Worm (Caenorhabditis elegans): ENCODE results near the gene wdfy-3.
"Not testable (repeated sequence)": the region's sequence is repeated elsewhere in the genome, so short reads cannot be mapped to it uniquely, and the experiment has no call there.

- not testable (repeated sequence) for TF ChIP-seq ztf-25 (GFP tag; IDR thresholded peaks at IDR 0.05); pha-4 (tag; optimal IDR thresholded peaks at IDR 0.05); unc-62 (GFP tag; optimal IDR thresholded peaks at IDR 0.05); C17E4.6 (GFP tag; IDR thresholded peaks at IDR 0.05); unc-130 (GFP tag; optimal IDR thresholded peaks at IDR 0.05); egl-44 (GFP tag; IDR thresholded peaks at IDR 0.05); attf-6 (GFP tag; IDR thresholded peaks at IDR 0.05); lir-1 (GFP tag; conservative IDR thresholded peaks at IDR 0.05); rpc-1 (optimal IDR thresholded peaks at IDR 0.05); rpc-1 (tag; optimal IDR thresholded peaks at IDR 0.05); mcd-1 (GFP tag; IDR thresholded peaks at IDR 0.05); Y56A3A.18 (GFP tag; IDR thresholded peaks at IDR 0.05)
Observed at ce11 chrIV:12677137-12677536, 23.9 kb downstream of the wdfy-3 start, which contains the start of gene T23B5.6.

Data from whole organism, young adult.